Worm (Caenorhabditis elegans): Measurements from ENCODE around the gene tctn-1.

The tctn-1 gene

DNA sequence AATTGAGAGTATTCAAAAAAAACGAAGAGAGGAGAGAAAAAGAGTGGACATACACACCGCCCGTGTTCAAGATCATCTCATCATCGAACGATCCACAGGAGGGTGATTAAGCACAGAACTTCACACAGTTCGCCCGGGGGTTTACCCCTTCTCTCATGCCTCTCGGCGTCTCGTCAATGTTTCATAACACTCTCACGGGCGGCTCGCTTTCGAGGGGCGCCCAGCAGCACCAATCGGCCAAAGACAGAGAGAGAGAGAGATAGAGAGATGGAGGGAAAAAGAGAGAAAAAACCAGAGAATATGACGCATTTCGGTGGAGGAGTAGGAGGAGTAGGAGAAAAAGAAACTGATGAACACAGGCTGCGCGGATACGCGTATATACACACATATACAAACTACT, 42.5 kb downstream of the tctn-1 start (continued):
- TF ChIP-seq lin-13 (GFP tag; optimal IDR thresholded peaks at IDR 0.05) (peak; percentile 39), lin-39 (tag; optimal IDR thresholded peaks at IDR 0.05) (no peak), nhr-237 (tag; optimal IDR thresholded peaks at IDR 0.05) (no peak), F13H6.1 (tag; optimal IDR thresholded peaks at IDR 0.05) (peak; percentile 75), fos-1 (tag; optimal IDR thresholded peaks at IDR 0.05) (peak; percentile 91), nhr-129 (tag; optimal IDR thresholded peaks at IDR 0.05) (peak; percentile 76), alr-1 (tag; optimal IDR thresholded peaks at IDR 0.05) (no peak)

DNA sequence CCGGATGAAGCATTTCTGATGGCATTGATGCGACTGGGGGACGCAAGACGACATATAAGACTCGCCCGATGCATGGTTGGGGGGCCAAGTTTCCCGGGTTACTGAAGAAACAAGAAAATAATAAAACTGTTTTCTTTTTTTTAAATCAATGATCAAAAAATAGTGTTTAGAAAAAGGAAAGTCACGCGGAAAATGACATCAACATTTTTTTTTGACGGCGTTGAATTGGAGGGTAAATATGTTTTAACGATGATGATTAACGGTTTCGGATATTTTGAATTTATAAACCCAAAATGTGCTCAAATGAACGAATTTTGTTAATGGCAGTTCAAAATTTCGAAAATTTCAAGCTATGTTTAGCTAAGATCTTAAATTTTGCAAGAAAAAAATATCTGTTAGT, 43.7 kb downstream of the tctn-1 start, which contains the start of gene ogdh-1:
Gene ogdh-1 (minus strand): TSS at position 101 of the 400 bp plus-strand sequence.
- TF ChIP-seq unc-62 (GFP tag; optimal IDR thresholded peaks at IDR 0.05) (no peak), mbf-1 (tag; optimal IDR thresholded peaks at IDR 0.05) (no peak), C34F6.9 (tag; optimal IDR thresholded peaks at IDR 0.05) (no peak), sma-9 (GFP tag; optimal IDR thresholded peaks at IDR 0.05) (no peak), sma-9 (tag; optimal IDR thresholded peaks at IDR 0.05) (no peak), nhr-21 (tag; optimal IDR thresholded peaks at IDR 0.05) (no peak), ama-1 (optimal IDR thresholded peaks at IDR 0.05) (no peak)
